Worm (Caenorhabditis elegans): ENCODE measurements around the gene ncs-5.

ce11 chrV:18771804-18772386 is 47.7 kb upstream of the ncs-5 start:
- TF ChIP-seq skn-1 (tag; optimal IDR thresholded peaks at IDR 0.05) (no peak), nhr-77 (tag; optimal IDR thresholded peaks at IDR 0.05) (no peak), madf-5 (GFP tag; IDR thresholded peaks at IDR 0.05) (no peak), gei-8 (GFP tag; optimal IDR thresholded peaks at IDR 0.05) (no peak), vab-7 (GFP tag; IDR thresholded peaks at IDR 0.05) (no peak), zip-2 (tag; optimal IDR thresholded peaks at IDR 0.05) (no peak), ama-1 (optimal IDR thresholded peaks at IDR 0.05) (no peak), fos-1 (tag; optimal IDR thresholded peaks at IDR 0.05) (no peak), egl-27 (tag; optimal IDR thresholded peaks at IDR 0.05) (no peak), mdt-29 (GFP tag; IDR thresholded peaks at IDR 0.05) (no peak)

Data from whole organism, L4 larva.